Worm (Caenorhabditis elegans) whole organism, L4 larva: ENCODE results near the gene Y54E2A.5.

Experiments
- D1046.2 ChIP-seq: fragments of 200-800 bp; sonication (Bioruptor generic); IDR thresholded peaks from 2 replicates; pipeline ENCODE4 v1.3.6; 2022; ENCODE audit warnings: missing genetic modification characterization, missing compliant biosample characterization
- F10B5.3 ChIP-seq: sonication (generic microtip); optimal IDR thresholded peaks from 2 replicates; lab custom pipeline; 2016; ENCODE audit warnings: mild to moderate bottlenecking, missing genetic modification characterization, missing compliant biosample characterization
- F44E2.7 ChIP-seq: fragments of 200-800 bp; sonication (Bioruptor generic); IDR thresholded peaks from 2 replicates; pipeline ENCODE4 v2.1.2; 2022; ENCODE audit warnings: missing genetic modification characterization, missing compliant biosample characterization
- F49E8.2 ChIP-seq: sonication (generic microtip); optimal IDR thresholded peaks from 2 replicates; lab custom pipeline; 2016; ENCODE audit warnings: missing compliant biosample characterization, mild to moderate bottlenecking, missing genetic modification characterization, borderline replicate concordance
- R02D3.7 ChIP-seq: fragments of 150-350 bp; sonication (generic microtip); optimal IDR thresholded peaks from 3 replicates; lab custom pipeline; 2014; ENCODE audit warnings: missing biosample characterization, missing genetic modification characterization
- T26A8.4 ChIP-seq: fragments of 200-800 bp; sonication (Bioruptor generic); IDR thresholded peaks from 2 replicates; pipeline ENCODE4 v1.3.6; 2022; ENCODE audit warnings: missing genetic modification characterization, missing compliant biosample characterization
- Y5F2A.4 ChIP-seq: fragments of 200-800 bp; sonication (Bioruptor generic); optimal IDR thresholded peaks from 2 replicates; lab custom pipeline; 2018; ENCODE audit warnings: mild to moderate bottlenecking, missing genetic modification characterization, missing compliant biosample characterization
- ZK546.5 ChIP-seq, 2 experiments: sonication (generic microtip); optimal IDR thresholded peaks; 2 replicates each; lab custom pipeline; 2017; ENCODE audit warnings: missing biosample characterization in 2 of 2, missing genetic modification characterization in 2 of 2
- aha-1 ChIP-seq: fragments of 150-350 bp; peaks from one replicate; lab custom pipeline; 2014; ENCODE audit warnings: missing biosample characterization, missing genetic modification characterization
- arid-1 ChIP-seq: fragments of 200-800 bp; sonication (Bioruptor generic); conservative IDR thresholded peaks from 2 replicates; pipeline ENCODE4 v1.3.6; 2022; ENCODE audit warnings: missing genetic modification reagents, missing genetic modification characterization, missing compliant biosample characterization
- ceh-62 ChIP-seq: sonication (generic microtip); optimal IDR thresholded peaks from 2 replicates; lab custom pipeline; 2017; ENCODE audit warnings: missing biosample characterization, missing genetic modification characterization
- cey-2 ChIP-seq: sonication (generic microtip); optimal IDR thresholded peaks from 3 replicates; lab custom pipeline; 2017; ENCODE audit warnings: missing genetic modification characterization, mild to moderate bottlenecking, missing compliant biosample characterization, antibody characterized with exemption, borderline replicate concordance; ENCODE audit not compliant: insufficient read depth
- ctbp-1 ChIP-seq: fragments of 200-800 bp; sonication (Bioruptor generic); IDR thresholded peaks from 2 replicates; pipeline ENCODE4 v1.3.6; 2022; ENCODE audit warnings: missing genetic modification reagents, missing genetic modification characterization, missing compliant biosample characterization
- daf-12 ChIP-seq: fragments of 150-350 bp; optimal IDR thresholded peaks from 2 replicates; lab custom pipeline; 2014; ENCODE audit warnings: missing biosample characterization, missing genetic modification reagents, missing genetic modification characterization
- daf-19 ChIP-seq: fragments of 200-800 bp; sonication (Bioruptor generic); conservative IDR thresholded peaks from 2 replicates; pipeline ENCODE4 v1.3.6; 2022; ENCODE audit warnings: missing genetic modification characterization, missing compliant biosample characterization
- duxl-1 ChIP-seq: sonication (generic microtip); optimal IDR thresholded peaks from 2 replicates; lab custom pipeline; 2016; ENCODE audit warnings: mild to moderate bottlenecking, missing genetic modification characterization, moderate library complexity, missing compliant biosample characterization; ENCODE audit not compliant: poor library complexity
- egl-27 ChIP-seq: sonication (generic microtip); optimal IDR thresholded peaks from 3 replicates; lab custom pipeline; 2017; ENCODE audit warnings: missing biosample characterization, missing genetic modification reagents, missing genetic modification characterization
- egl-43 ChIP-seq: fragments of 200-800 bp; sonication (Bioruptor generic); IDR thresholded peaks from 2 replicates; pipeline ENCODE4 v1.3.6; 2022; ENCODE audit warnings: missing genetic modification reagents, missing genetic modification characterization, missing compliant biosample characterization
- fkh-10 ChIP-seq: fragments of 150-350 bp; optimal IDR thresholded peaks from 2 replicates; lab custom pipeline; 2014; ENCODE audit warnings: missing biosample characterization, missing genetic modification reagents, missing genetic modification characterization
- fos-1 ChIP-seq: fragments of 150-350 bp; optimal IDR thresholded peaks from 2 replicates; lab custom pipeline; 2014; ENCODE audit warnings: missing biosample characterization, missing genetic modification characterization
- gei-8 ChIP-seq: fragments of 200-800 bp; sonication (Bioruptor generic); optimal IDR thresholded peaks from 2 replicates; lab custom pipeline; 2018; ENCODE audit warnings: mild to moderate bottlenecking, missing genetic modification characterization, missing compliant biosample characterization
- hmg-1.1 ChIP-seq: fragments of 200-800 bp; sonication (Bioruptor generic); IDR thresholded peaks from 2 replicates; pipeline ENCODE4 v1.3.6; 2022; ENCODE audit warnings: missing genetic modification reagents, missing genetic modification characterization, missing compliant biosample characterization
- lin-29 ChIP-seq: fragments of 200-800 bp; sonication (Bioruptor generic); IDR thresholded peaks from 2 replicates; pipeline ENCODE4 v1.3.6; 2022; ENCODE audit warnings: missing genetic modification reagents, missing genetic modification characterization, missing compliant biosample characterization
- lin-38 ChIP-seq: fragments of 200-800 bp; sonication (Bioruptor generic); IDR thresholded peaks from 2 replicates; pipeline ENCODE4 v1.3.6; 2022; ENCODE audit warnings: missing genetic modification reagents, missing genetic modification characterization, missing compliant biosample characterization
- lir-3 ChIP-seq: sonication (generic microtip); optimal IDR thresholded peaks from 2 replicates; lab custom pipeline; 2016; ENCODE audit warnings: mild to moderate bottlenecking, missing genetic modification characterization, missing compliant biosample characterization
- madf-5 ChIP-seq, 2 experiments: fragments of 200-800 bp; sonication (Bioruptor generic); IDR thresholded peaks; 2 replicates each; pipeline ENCODE4 v1.3.6; 2022; ENCODE audit warnings: missing compliant biosample characterization in 2 of 2, missing genetic modification characterization in 2 of 2
- mdl-1 ChIP-seq, 2 experiments: fragments of 150-350 bp in 1 of 2; sonication (generic microtip) in 1 of 2; optimal IDR thresholded peaks; 2 replicates each; lab custom pipeline; 2014 to 2017; ENCODE audit warnings: missing biosample characterization in 2 of 2, missing genetic modification characterization in 2 of 2
- mxl-2 ChIP-seq: fragments of 200-800 bp; sonication (Bioruptor generic); conservative IDR thresholded peaks from 2 replicates; pipeline ENCODE4 v1.3.6; 2022; ENCODE audit warnings: missing genetic modification reagents, missing genetic modification characterization, missing compliant biosample characterization
- nhr-10 ChIP-seq: fragments of 150-350 bp; optimal IDR thresholded peaks from 2 replicates; lab custom pipeline; 2014; ENCODE audit warnings: missing biosample characterization, missing genetic modification characterization
- nhr-102 ChIP-seq: sonication (generic microtip); optimal IDR thresholded peaks from 2 replicates; lab custom pipeline; 2016; ENCODE audit warnings: mild to moderate bottlenecking, missing genetic modification characterization, moderate library complexity, missing compliant biosample characterization
- nhr-111 ChIP-seq: fragments of 200-800 bp; sonication (Bioruptor generic); optimal IDR thresholded peaks from 2 replicates; lab custom pipeline; 2018; ENCODE audit warnings: mild to moderate bottlenecking, missing genetic modification characterization, missing compliant biosample characterization
- nhr-237 ChIP-seq: sonication (generic microtip); optimal IDR thresholded peaks from 2 replicates; lab custom pipeline; 2017; ENCODE audit warnings: missing biosample characterization, missing genetic modification characterization
- nhr-28 ChIP-seq: fragments of 150-350 bp; optimal IDR thresholded peaks from 2 replicates; lab custom pipeline; 2014; ENCODE audit warnings: missing biosample characterization, missing genetic modification characterization
- pha-4 ChIP-seq, 2 experiments: fragments of 150-350 bp in 1 of 2; fragments of 200-800 bp in 1 of 2; sonication (Bioruptor generic) in 1 of 2; IDR thresholded peaks in 1 of 2; optimal IDR thresholded peaks in 1 of 2; 2 replicates each; pipeline versions ENCODE4 v1.3.6 to Lab custom; 2014 to 2022; ENCODE audit warnings: missing genetic modification characterization in 2 of 2, missing genetic modification reagents in 2 of 2, missing biosample characterization in 1 of 2, missing compliant biosample characterization in 1 of 2
- set-16 ChIP-seq: fragments of 200-800 bp; sonication (Bioruptor generic); IDR thresholded peaks from 2 replicates; pipeline ENCODE4 v1.3.6; 2022; ENCODE audit warnings: missing genetic modification reagents, missing genetic modification characterization, missing compliant biosample characterization
- tag-97 ChIP-seq: fragments of 200-800 bp; sonication (Bioruptor generic); IDR thresholded peaks from 2 replicates; pipeline ENCODE4 v1.3.6; 2022; ENCODE audit warnings: missing genetic modification characterization, missing compliant biosample characterization
- unc-130 ChIP-seq: sonication (generic microtip); optimal IDR thresholded peaks from 2 replicates; lab custom pipeline; 2016; ENCODE audit warnings: missing genetic modification reagents, missing genetic modification characterization, missing compliant biosample characterization
- unc-39 ChIP-seq: sonication (generic microtip); optimal IDR thresholded peaks from 2 replicates; lab custom pipeline; 2017; ENCODE audit warnings: missing biosample characterization, missing genetic modification characterization
- unc-62 ChIP-seq, 3 experiments: fragments of 150-350 bp in 1 of 3; sonication (generic microtip); optimal IDR thresholded peaks in 2 of 3; peaks in 1 of 3; 1 replicate in 1 of 3; 2 replicates in 2 of 3; lab custom pipeline; 2014 to 2017; ENCODE audit warnings: missing biosample characterization in 3 of 3, missing genetic modification characterization in 3 of 3, missing genetic modification reagents in 3 of 3, missing genotype in 1 of 3
- zag-1 ChIP-seq: fragments of 150-350 bp; optimal IDR thresholded peaks from 2 replicates; lab custom pipeline; 2014; ENCODE audit warnings: missing biosample characterization, missing genetic modification characterization
- zfp-2 ChIP-seq: sonication (generic microtip); optimal IDR thresholded peaks from 2 replicates; lab custom pipeline; 2016; ENCODE audit warnings: mild to moderate bottlenecking, missing genetic modification characterization, missing compliant biosample characterization
- zfp-3 ChIP-seq: fragments of 200-800 bp; sonication (Bioruptor generic); conservative IDR thresholded peaks from 2 replicates; pipeline ENCODE4 v1.3.6; 2022; ENCODE audit warnings: missing genetic modification reagents, missing genetic modification characterization, missing compliant biosample characterization
- zip-2 ChIP-seq: fragments of 150-350 bp; optimal IDR thresholded peaks from 2 replicates; lab custom pipeline; 2014; ENCODE audit warnings: missing biosample characterization, missing genetic modification characterization
- ztf-11 ChIP-seq: fragments of 150-350 bp; optimal IDR thresholded peaks from 2 replicates; lab custom pipeline; 2014; ENCODE audit warnings: missing biosample characterization, missing genetic modification characterization
- ztf-7 ChIP-seq: fragments of 150-350 bp; optimal IDR thresholded peaks from 2 replicates; lab custom pipeline; 2014; ENCODE audit warnings: missing biosample characterization, missing genetic modification characterization

Y54E2A.5 gene

DNA sequence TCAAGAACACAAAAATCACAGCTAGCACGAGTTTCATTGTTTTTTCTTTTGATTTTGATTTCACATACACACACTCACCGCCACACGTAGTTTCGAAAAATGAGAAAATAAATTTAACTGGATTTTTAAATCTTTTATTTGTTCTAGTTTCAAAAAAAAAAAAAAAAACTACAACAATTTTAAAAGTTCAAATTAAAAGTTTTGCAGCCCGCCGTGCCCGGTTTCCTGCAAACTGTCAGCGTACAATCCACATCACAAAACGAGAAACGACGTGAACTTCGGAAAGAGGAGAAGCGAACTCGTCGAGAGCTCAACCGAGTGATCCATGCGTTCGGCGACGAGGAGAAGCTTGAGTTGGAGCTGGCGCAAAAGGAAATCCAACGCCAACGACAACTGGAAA is at the start of gene Y54E2A.5:
TSS of gene Y54E2A.5 (minus strand) at position 101 of the 400 bp plus-strand sequence.
- no peak for TF ChIP-seq T26A8.4
- no peak for TF ChIP-seq cey-2 (tag; lab: Kevin White, UChicago)
- peak; percentile 29; the same call in 1 of the 2 replicates for TF ChIP-seq set-16
- no peak for TF ChIP-seq ceh-62 (tag; lab: Kevin White, UChicago)
- no peak for TF ChIP-seq nhr-28 (tag; lab: Kevin White, UChicago)
- TF ChIP-seq F44E2.7: no peak

DNA sequence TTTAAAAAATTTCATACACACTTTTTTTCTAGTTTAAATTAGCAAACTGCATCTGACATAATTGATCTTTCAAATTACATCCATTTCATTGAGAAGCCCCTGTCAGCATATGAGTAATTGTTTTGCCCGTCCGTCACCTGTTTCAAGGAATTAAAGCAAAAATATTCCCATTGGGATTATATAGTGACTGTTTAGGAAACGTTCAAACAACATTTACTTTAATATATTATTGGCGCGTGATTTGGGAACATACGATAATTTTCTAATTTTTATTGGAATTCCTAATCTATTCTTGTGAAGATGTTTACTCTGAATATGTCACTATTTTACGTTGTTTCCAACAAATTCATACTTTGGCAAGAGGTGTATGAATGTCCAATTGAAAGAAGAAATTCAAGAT is 48.1 kb upstream of the Y54E2A.5 start, which contains the start of gene srt-11:
TSS of gene srt-11 (plus strand) at position 301 of the 400 bp plus-strand sequence.
- TF ChIP-seq ZK546.5 (tag; optimal IDR thresholded peaks at IDR 0.05; lab: Kevin White, UChicago) (no peak), aha-1 (tag; lab: Kevin White, UChicago) (peak; percentile 4)

- TF ChIP-seq nhr-10 (tag; lab: Kevin White, UChicago) (no peak), tag-97 (GFP tag; lab: Robert Waterston, UW) (no peak), nhr-237 (no peak), fos-1 (tag; lab: Kevin White, UChicago) (no peak), unc-62 (GFP tag; optimal IDR thresholded peaks at IDR 0.05 in 1 of 2; lab: Kevin White, UChicago) (peak in 1 of 2 experiments; percentile 93), unc-62 (tag; optimal IDR thresholded peaks at IDR 0.05; lab: Kevin White, UChicago) (no peak), unc-39 (no peak), duxl-1 (tag; lab: Kevin White, UChicago) (peak; percentile 69), Y5F2A.4 (GFP tag; lab: Kevin White, UChicago) (peak; percentile 49), egl-43 (GFP tag; lab: Robert Waterston, UW) (peak; percentile 67), set-16 (no peak; the same call in 1 of the 2 replicates), madf-5 (GFP tag; IDR thresholded peaks at IDR 0.05; lab: Robert Waterston, UW) (0 out of 4 replicates have a peak, but pooled peaks have one; percentile 42 to 56), zfp-3 (GFP tag; lab: Robert Waterston, UW) (0 out of 2 replicates have a peak, but pooled peaks have one; percentile 51), hmg-1.1 (GFP tag; lab: Robert Waterston, UW) (peak; percentile 87), daf-12 (tag; lab: Kevin White, UChicago) (no peak), zag-1 (no peak), mxl-2 (0 out of 2 replicates have a peak, but pooled peaks have one; percentile 49), ztf-7 (tag; lab: Kevin White, UChicago) (peak; percentile 60), lir-3 (peak; percentile 77), egl-27 (tag; lab: Kevin White, UChicago) (no peak), gei-8 (GFP tag; lab: Kevin White, UChicago) (peak; percentile 72), F49E8.2 (peak; percentile 21), nhr-111 (GFP tag; lab: Kevin White, UChicago) (peak; percentile 93), R02D3.7 (tag; lab: Kevin White, UChicago) (no peak), arid-1 (GFP tag; lab: Robert Waterston, UW) (peak; percentile 62; the same call in 1 of the 2 replicates), F10B5.3 (tag; lab: Kevin White, UChicago) (peak; percentile 61), aha-1 (tag; lab: Kevin White, UChicago) (peak; percentile 14), unc-130 (no peak), zfp-2 (tag; lab: Kevin White, UChicago) (peak; percentile 29), pha-4 (GFP tag; IDR thresholded peaks at IDR 0.05; lab: Robert Waterston, UW) (peak; percentile 83), pha-4 (tag; optimal IDR thresholded peaks at IDR 0.05; lab: Kevin White, UChicago) (no peak), daf-19 (GFP tag; lab: Robert Waterston, UW) (peak; percentile 85; the same call in 1 of the 2 replicates), mdl-1 (tag; optimal IDR thresholded peaks at IDR 0.05; lab: Kevin White, UChicago) (no peak), nhr-102 (tag; lab: Kevin White, UChicago) (peak; percentile 92), zip-2 (tag; lab: Kevin White, UChicago) (peak; percentile 67), lin-29 (GFP tag; lab: Robert Waterston, UW) (peak; percentile 38; the same call in 1 of the 2 replicates), D1046.2 (GFP tag; lab: Robert Waterston, UW) (peak; percentile 71; the same call in 1 of the 2 replicates), ztf-11 (no peak), lin-38 (GFP tag; lab: Robert Waterston, UW) (peak; percentile 79), fkh-10 (no peak), ctbp-1 (peak; percentile 78)
Observed at ce11 chrII:14804259-14804899, 46.8 kb upstream of the Y54E2A.5 start, which contains the start of gene W01D2.3. W01D2.3 (minus strand) TSS chrII:14804309.
